Worm (Caenorhabditis elegans) whole organism, L1 larva: ENCODE measurements around the gene tbc-19.

Source experiments
- Y116A8C.19 ChIP-seq: sonication (generic microtip); optimal IDR thresholded peaks from 2 replicates; lab custom pipeline; 2016; ENCODE audit warnings: missing compliant biosample characterization, missing genetic modification characterization, borderline replicate concordance
- ama-1 ChIP-seq: fragments of 150-350 bp; optimal IDR thresholded peaks from 2 replicates; lab custom pipeline; 2014
- ceh-82 ChIP-seq, 3 experiments: fragments of 150-350 bp in 1 of 3; sonication (generic microtip) in 2 of 3; optimal IDR thresholded peaks; 2 replicates each; lab custom pipeline; 2014 to 2017; ENCODE audit warnings: missing biosample characterization in 3 of 3, missing genetic modification characterization in 3 of 3
- elt-2 ChIP-seq: sonication (generic microtip); optimal IDR thresholded peaks from 2 replicates; lab custom pipeline; 2016; ENCODE audit warnings: missing genetic modification characterization, mild to moderate bottlenecking, inconsistent platforms, missing compliant biosample characterization, missing genetic modification reagents

ce11 chrX:14002739-14003138, 9.6 kb downstream of the tbc-19 start:
- TF ChIP-seq elt-2 (tag; lab: Kevin White, UChicago) (no peak), ama-1 (lab: Kevin White, UChicago) (no peak), ceh-82 (tag; optimal IDR thresholded peaks at IDR 0.05; lab: Kevin White, UChicago) (no peak), Y116A8C.19 (tag; lab: Kevin White, UChicago) (no peak)
